Fruit fly (Drosophila melanogaster) whole organism, embryonic: Measurements from ENCODE around the gene CG8149.

ENCODE experiments used
- BEAF-32 ChIP-seq: fragments of 200-800 bp; sonication (Bioruptor generic); optimal IDR thresholded peaks from 3 replicates; lab custom pipeline; 2017; ENCODE audit warnings: missing biosample characterization, missing genetic modification characterization, mild to moderate bottlenecking, moderate library complexity, missing genetic modification reagents
- Blimp-1 ChIP-seq: fragments of 200-800 bp; sonication (Bioruptor generic); optimal IDR thresholded peaks from 3 replicates; lab custom pipeline; 2018; ENCODE audit warnings: missing biosample characterization, missing genetic modification characterization, mild to moderate bottlenecking, moderate library complexity, missing genetic modification reagents
- CG10147 ChIP-seq: fragments of 200-800 bp; sonication (Bioruptor generic); optimal IDR thresholded peaks from 2 replicates; lab custom pipeline; 2019; ENCODE audit warnings: missing biosample characterization, mild to moderate bottlenecking, missing genetic modification characterization, moderate library complexity
- CG11504 ChIP-seq: fragments of 200-800 bp; sonication (Bioruptor generic); optimal IDR thresholded peaks from 3 replicates; lab custom pipeline; 2019; ENCODE audit warnings: missing biosample characterization, mild to moderate bottlenecking, missing genetic modification characterization, moderate library complexity
- CG12769 ChIP-seq: fragments of 200-800 bp; sonication (Bioruptor generic); optimal IDR thresholded peaks from 2 replicates; lab custom pipeline; 2019; ENCODE audit warnings: missing biosample characterization, mild to moderate bottlenecking, missing genetic modification characterization, moderate library complexity
- CG12942 ChIP-seq: fragments of 200-800 bp; sonication (Bioruptor generic); optimal IDR thresholded peaks from 3 replicates; lab custom pipeline; 2016; ENCODE audit warnings: missing biosample characterization, missing genetic modification characterization
- CG13296 ChIP-seq: fragments of 200-800 bp; sonication (Bioruptor generic); optimal IDR thresholded peaks from 3 replicates; lab custom pipeline; 2018; ENCODE audit warnings: missing biosample characterization, mild to moderate bottlenecking, missing genetic modification characterization
- CG13624 ChIP-seq: fragments of 200-800 bp; sonication (Bioruptor generic); optimal IDR thresholded peaks from 2 replicates; lab custom pipeline; 2016; ENCODE audit warnings: missing biosample characterization, missing genetic modification characterization
- CG14014 ChIP-seq: fragments of 200-800 bp; sonication (Bioruptor generic); IDR thresholded peaks from 2 replicates; pipeline ENCODE4 v1.3.6; 2022; ENCODE audit warnings: missing biosample characterization, missing genetic modification characterization
- CG14667 ChIP-seq: fragments of 200-800 bp; sonication (Bioruptor generic); IDR thresholded peaks from 2 replicates; pipeline ENCODE4 v1.3.6; 2022; ENCODE audit warnings: missing biosample characterization, missing genetic modification characterization
- CG15269 ChIP-seq: fragments of 200-800 bp; sonication (Bioruptor generic); optimal IDR thresholded peaks from 2 replicates; lab custom pipeline; 2018; ENCODE audit warnings: missing biosample characterization, mild to moderate bottlenecking, missing genetic modification characterization, moderate library complexity
- CG16779 ChIP-seq: fragments of 200-800 bp; sonication (Bioruptor generic); IDR thresholded peaks from 2 replicates; pipeline ENCODE4 v1.3.6; 2022; ENCODE audit warnings: missing biosample characterization, missing genetic modification characterization
- CG16815 ChIP-seq: fragments of 200-800 bp; sonication (Bioruptor generic); optimal IDR thresholded peaks from 3 replicates; lab custom pipeline; 2017; ENCODE audit warnings: missing biosample characterization, mild to moderate bottlenecking, missing genetic modification characterization
- CG16863 ChIP-seq: fragments of 200-800 bp; sonication (Bioruptor generic); optimal IDR thresholded peaks from 3 replicates; lab custom pipeline; 2016; ENCODE audit warnings: missing biosample characterization, missing genetic modification characterization
- CG17829 ChIP-seq: fragments of 200-800 bp; optimal IDR thresholded peaks from 2 replicates; lab custom pipeline; 2019; ENCODE audit warnings: missing biosample characterization, mild to moderate bottlenecking, missing genetic modification characterization, moderate library complexity
- CG2875 ChIP-seq: fragments of 200-800 bp; sonication (Bioruptor generic); optimal IDR thresholded peaks from 2 replicates; lab custom pipeline; 2017; ENCODE audit warnings: missing biosample characterization, mild to moderate bottlenecking, missing genetic modification characterization, missing genetic modification reagents
- CG31388 ChIP-seq: fragments of 200-800 bp; sonication (Bioruptor generic); optimal IDR thresholded peaks from 2 replicates; lab custom pipeline; 2016; ENCODE audit warnings: missing biosample characterization, missing genetic modification characterization
- CG33213 ChIP-seq: fragments of 200-800 bp; sonication (Bioruptor generic); optimal IDR thresholded peaks from 3 replicates; lab custom pipeline; 2016; ENCODE audit warnings: missing biosample characterization, missing genetic modification characterization
- CG7928 ChIP-seq: fragments of 200-800 bp; sonication (Bioruptor generic); optimal IDR thresholded peaks from 2 replicates; lab custom pipeline; 2017; ENCODE audit warnings: missing biosample characterization, mild to moderate bottlenecking, missing genetic modification characterization
- CG8290 ChIP-seq, 3 experiments: fragments of 200-800 bp; sonication (Bioruptor generic); optimal IDR thresholded peaks; 2 replicates each; lab custom pipeline; 2016 to 2019; ENCODE audit warnings: missing biosample characterization in 3 of 3, missing genetic modification characterization in 3 of 3, mild to moderate bottlenecking in 2 of 3, moderate library complexity in 1 of 3
- Deaf1 ChIP-seq: fragments of 200-800 bp; optimal IDR thresholded peaks from 3 replicates; lab custom pipeline; 2019; ENCODE audit warnings: missing biosample characterization, mild to moderate bottlenecking, missing genetic modification characterization, moderate library complexity
- E2f1 ChIP-seq: fragments of 200-800 bp; sonication (Bioruptor generic); IDR thresholded peaks from 2 replicates; pipeline ENCODE4 v1.3.6; 2022; ENCODE audit warnings: missing biosample characterization, missing genetic modification characterization
- HLH3B ChIP-seq: fragments of 200-800 bp; sonication (Bioruptor generic); IDR thresholded peaks from 2 replicates; pipeline ENCODE4 v1.3.6; 2022; ENCODE audit warnings: missing biosample characterization, missing genetic modification characterization
- HmgD ChIP-seq: fragments of 200-800 bp; sonication (Bioruptor generic); optimal IDR thresholded peaks from 3 replicates; lab custom pipeline; 2016; ENCODE audit warnings: missing biosample characterization, missing genetic modification characterization
- Hr51 ChIP-seq, 2 experiments: fragments of 200-800 bp; sonication (Bioruptor generic); optimal IDR thresholded peaks; 2 replicates in 1 of 2; 3 replicates in 1 of 2; lab custom pipeline; 2016 to 2018; ENCODE audit warnings: missing biosample characterization in 2 of 2, missing genetic modification characterization in 2 of 2, mild to moderate bottlenecking in 1 of 2, moderate library complexity in 1 of 2
- Nf-YC ChIP-seq: fragments of 200-800 bp; optimal IDR thresholded peaks from 3 replicates; lab custom pipeline; 2019; ENCODE audit warnings: missing biosample characterization, mild to moderate bottlenecking, missing genetic modification characterization, moderate library complexity
- Poxn ChIP-seq: fragments of 200-800 bp; sonication (Bioruptor generic); IDR thresholded peaks from 2 replicates; pipeline ENCODE4 v1.3.6; 2022; ENCODE audit warnings: missing biosample characterization, missing genetic modification characterization
- Rx ChIP-seq: fragments of 200-800 bp; sonication (Bioruptor generic); IDR thresholded peaks from 2 replicates; pipeline ENCODE4 v1.3.6; 2022; ENCODE audit warnings: missing biosample characterization, missing genetic modification characterization
- Xbp1 ChIP-seq: fragments of 200-800 bp; sonication (Bioruptor generic); optimal IDR thresholded peaks from 3 replicates; lab custom pipeline; 2016; ENCODE audit warnings: missing biosample characterization, mild to moderate bottlenecking, missing genetic modification characterization
- abd-A ChIP-seq: fragments of 200-800 bp; sonication (Bioruptor generic); optimal IDR thresholded peaks from 3 replicates; lab custom pipeline; 2019; ENCODE audit warnings: missing biosample characterization, mild to moderate bottlenecking, missing genetic modification characterization, moderate library complexity
- ac ChIP-seq: fragments of 200-800 bp; sonication (Bioruptor generic); optimal IDR thresholded peaks from 3 replicates; lab custom pipeline; 2017; ENCODE audit warnings: missing biosample characterization, mild to moderate bottlenecking, missing genetic modification characterization
- aop ChIP-seq: fragments of 200-800 bp; sonication (Bioruptor generic); IDR thresholded peaks from 2 replicates; pipeline ENCODE4 v1.3.6; 2022; ENCODE audit warnings: missing biosample characterization, missing genetic modification characterization
- cg ChIP-seq: fragments of 200-800 bp; sonication (Bioruptor generic); optimal IDR thresholded peaks from 3 replicates; lab custom pipeline; 2019; ENCODE audit warnings: missing biosample characterization, mild to moderate bottlenecking, missing genetic modification characterization, moderate library complexity
- chinmo ChIP-seq: fragments of 200-800 bp; sonication (Bioruptor generic); IDR thresholded peaks from 4 replicates; pipeline ENCODE4 v1.3.6; 2022; ENCODE audit warnings: missing biosample characterization, missing genetic modification characterization; ENCODE audit not compliant: partially characterized antibody
- chm ChIP-seq: fragments of 200-800 bp; sonication (Bioruptor generic); IDR thresholded peaks from 2 replicates; pipeline ENCODE4 v1.3.6; 2022; ENCODE audit warnings: missing biosample characterization, missing genetic modification characterization
- ewg ChIP-seq: fragments of 200-800 bp; sonication (Bioruptor generic); optimal IDR thresholded peaks from 3 replicates; lab custom pipeline; 2017; ENCODE audit warnings: mild to moderate bottlenecking, missing biosample characterization, missing genetic modification reagents, missing genetic modification characterization
- ind ChIP-seq: fragments of 200-800 bp; sonication (Bioruptor generic); optimal IDR thresholded peaks from 3 replicates; lab custom pipeline; 2016; ENCODE audit warnings: missing biosample characterization, missing genetic modification characterization
- klu ChIP-seq: fragments of 200-800 bp; sonication (Bioruptor generic); IDR thresholded peaks from 2 replicates; pipeline ENCODE4 v1.3.6; 2022; ENCODE audit warnings: missing biosample characterization, missing genetic modification characterization
- pb ChIP-seq: fragments of 200-800 bp; sonication (Bioruptor generic); optimal IDR thresholded peaks from 3 replicates; lab custom pipeline; 2016; ENCODE audit warnings: missing biosample characterization, missing genetic modification characterization
- peb ChIP-seq: fragments of 200-800 bp; sonication (Bioruptor generic); IDR thresholded peaks from 2 replicates; pipeline ENCODE4 v1.3.6; 2022; ENCODE audit warnings: missing biosample characterization, missing genetic modification characterization
- salm ChIP-seq: fragments of 200-800 bp; sonication (Bioruptor generic); optimal IDR thresholded peaks from 2 replicates; lab custom pipeline; 2018; ENCODE audit warnings: missing biosample characterization, mild to moderate bottlenecking, missing genetic modification characterization
- schlank ChIP-seq: fragments of 200-800 bp; sonication (Bioruptor generic); optimal IDR thresholded peaks from 2 replicates; lab custom pipeline; 2018; ENCODE audit warnings: missing biosample characterization, mild to moderate bottlenecking, missing genetic modification characterization
- sd ChIP-seq: fragments of 200-800 bp; sonication (Bioruptor generic); optimal IDR thresholded peaks from 3 replicates; lab custom pipeline; 2018; ENCODE audit warnings: missing biosample characterization, mild to moderate bottlenecking, missing genetic modification characterization, moderate library complexity
- so ChIP-seq: fragments of 200-800 bp; sonication (Bioruptor generic); IDR thresholded peaks from 3 replicates; pipeline ENCODE4 v1.3.6; 2022; ENCODE audit warnings: missing biosample characterization, missing genetic modification characterization
- sug ChIP-seq: fragments of 200-800 bp; optimal IDR thresholded peaks from 2 replicates; lab custom pipeline; 2019; ENCODE audit warnings: missing biosample characterization, mild to moderate bottlenecking, missing genetic modification characterization, moderate library complexity
- usp ChIP-seq: fragments of >200 bp; optimal IDR thresholded peaks from 2 replicates; lab custom pipeline; 2017; ENCODE audit warnings: missing biosample characterization, missing genetic modification characterization
- yki ChIP-seq: fragments of >200 bp; optimal IDR thresholded peaks from 3 replicates; lab custom pipeline; 2018

Gene CG8149

DNA sequence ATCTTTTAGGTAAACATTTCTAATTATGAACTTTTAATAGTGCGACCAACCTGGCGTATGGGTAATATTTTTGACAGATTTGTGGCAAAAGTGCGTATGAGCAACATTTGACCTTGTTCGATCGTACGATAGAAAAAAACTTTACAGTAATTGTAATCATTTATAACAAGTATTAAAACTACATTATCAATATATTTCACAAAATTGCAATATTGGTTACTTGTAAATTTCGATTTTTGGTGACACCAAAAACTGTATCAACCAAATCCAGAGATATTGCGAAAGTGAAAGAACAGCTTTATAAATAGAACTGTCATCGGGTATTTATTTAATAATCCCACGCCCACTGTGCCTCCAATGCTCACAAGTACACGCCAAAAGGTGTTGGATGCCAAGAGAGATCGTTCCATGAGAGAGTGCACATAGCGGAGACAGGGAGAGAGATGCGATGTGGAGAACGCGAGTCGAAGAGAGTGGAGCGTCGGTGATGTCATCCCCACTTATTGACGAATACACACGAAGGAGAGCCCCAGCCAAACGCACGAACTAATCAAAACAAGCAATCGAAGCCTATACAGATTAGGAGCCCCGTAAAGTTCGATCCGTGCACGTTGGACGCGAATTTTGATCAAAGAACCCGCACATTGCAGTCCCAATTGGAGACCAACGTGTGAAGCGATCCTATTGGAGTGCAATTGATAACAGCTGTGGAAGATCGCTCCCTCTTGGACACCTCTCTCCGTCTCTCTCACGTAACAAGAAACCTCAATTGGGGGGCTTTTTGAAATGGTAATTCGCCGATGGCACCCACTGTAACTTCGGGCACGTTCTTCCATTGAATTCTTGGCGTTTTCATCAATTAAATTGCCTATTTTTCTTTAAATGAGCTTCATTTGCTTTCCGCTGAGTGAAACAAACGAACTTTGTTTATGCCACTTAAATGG lies 29.0 kb downstream of the CG8149 start (continued):
- peak; percentile 91 to 98 for TF ChIP-seq Hr51 (GFP tag; optimal IDR thresholded peaks at IDR 0.05; lab: Kevin White, UChicago)
- TF ChIP-seq cg (GFP tag; lab: Kevin White, UChicago): no peak
- peak; percentile 47; the same call in 1 of the 2 replicates for TF ChIP-seq peb
- TF ChIP-seq CG14667 (GFP tag; lab: Robert Waterston, UW): peak; percentile 85
- peak; percentile 83 for TF ChIP-seq CG13624 (GFP tag; lab: Kevin White, UChicago)
- peak; percentile 95 for TF ChIP-seq Xbp1 (GFP tag; lab: Kevin White, UChicago)
- peak; percentile 72 for TF ChIP-seq HLH3B (GFP tag; lab: Robert Waterston, UW)
- peak; percentile 67 for TF ChIP-seq CG33213
- TF ChIP-seq CG16815 (GFP tag; lab: Kevin White, UChicago): peak; percentile 96
- peak; percentile 96 for TF ChIP-seq ind (GFP tag; lab: Kevin White, UChicago)
- peak; percentile 91 for TF ChIP-seq salm
- TF ChIP-seq CG31388 (GFP tag; lab: Kevin White, UChicago): peak; percentile 87
- TF ChIP-seq Blimp-1: peak; percentile 89
- peak; percentile 89 for TF ChIP-seq CG12769
- peak; percentile 61 for TF ChIP-seq abd-A (tag; lab: Kevin White, UChicago)
- peak; percentile 70 for TF ChIP-seq ac (GFP tag; lab: Kevin White, UChicago)
- TF ChIP-seq CG16779 (GFP tag; lab: Robert Waterston, UW): peak; percentile 67; the same call in 1 of the 2 replicates
- TF ChIP-seq CG12942 (GFP tag; lab: Kevin White, UChicago): peak; percentile 91
- peak; percentile 78 for TF ChIP-seq CG7928
- TF ChIP-seq usp (GFP tag; lab: Kevin White, UChicago): no peak
- peak; percentile 11 for TF ChIP-seq BEAF-32 (GFP tag; lab: Kevin White, UChicago)
- peak; percentile 79 for TF ChIP-seq sd (tag; lab: Kevin White, UChicago)
- TF ChIP-seq ewg: peak; percentile 91
- TF ChIP-seq chinmo (GFP tag; lab: Robert Waterston, UW): peak; percentile 95
- peak; percentile 96 for TF ChIP-seq CG17829
- TF ChIP-seq Nf-YC (tag; lab: Kevin White, UChicago): peak; percentile 92
- peak; percentile 83 for TF ChIP-seq E2f1 (GFP tag; lab: Robert Waterston, UW)
- TF ChIP-seq CG2875: peak; percentile 96
- peak; percentile 81 for TF ChIP-seq Deaf1 (tag; lab: Kevin White, UChicago)
- TF ChIP-seq pb (GFP tag; lab: Kevin White, UChicago): peak; percentile 91
- TF ChIP-seq aop: 0 out of 2 replicates have a peak, but pooled peaks have one; percentile 35
- TF ChIP-seq CG11504 (tag; lab: Kevin White, UChicago): peak; percentile 97
- TF ChIP-seq CG14014: peak; percentile 89
- peak; percentile 90 for TF ChIP-seq CG16863 (GFP tag; lab: Kevin White, UChicago)
- peak; percentile 87 for TF ChIP-seq schlank (tag; lab: Kevin White, UChicago)
- TF ChIP-seq CG10147: peak; percentile 97
- peak; percentile 57 for TF ChIP-seq HmgD
- TF ChIP-seq CG15269 (tag; lab: Kevin White, UChicago): peak; percentile 97
- peak; percentile 98 for TF ChIP-seq CG13296
- peak; percentile 58; the same call in 1 of the 2 replicates for TF ChIP-seq chm (GFP tag; lab: Robert Waterston, UW)
- peak; percentile 53 for TF ChIP-seq yki (lab: Kevin White, UChicago)
- TF ChIP-seq klu (GFP tag; lab: Robert Waterston, UW): peak; percentile 92
- TF ChIP-seq Rx (GFP tag; lab: Robert Waterston, UW): peak; percentile 53; the same call in 1 of the 2 replicates
- peak; percentile 87; the same call in 2 of the 3 replicates for TF ChIP-seq so (GFP tag; lab: Robert Waterston, UW)
- TF ChIP-seq sug (tag; lab: Kevin White, UChicago): peak; percentile 93
- TF ChIP-seq Poxn (GFP tag; lab: Robert Waterston, UW): peak; percentile 75
- TF ChIP-seq CG8290 (GFP tag; optimal IDR thresholded peaks at IDR 0.05; lab: Kevin White, UChicago): peak; percentile 85
- TF ChIP-seq CG8290 (tag; optimal IDR thresholded peaks at IDR 0.05; lab: Kevin White, UChicago): peak; percentile 71 to 77
